Worm (Caenorhabditis elegans): ENCODE data around the gene arrd-12.

Gene arrd-12

ce11 chrII:13729416-13729815, 36.6 kb upstream of the arrd-12 start, which contains the start of gene Y54G9A.9:
Gene Y54G9A.9 (plus strand): TSS chrII:13729716.
- TF ChIP-seq scrt-1 (GFP tag; IDR thresholded peaks at IDR 0.05) (no peak), ceh-13 (GFP tag; optimal IDR thresholded peaks at IDR 0.05) (no peak), hnd-1 (tag; optimal IDR thresholded peaks at IDR 0.05) (no peak), hmg-4 (GFP tag; optimal IDR thresholded peaks at IDR 0.05) (no peak), hmbx-1 (tag; optimal IDR thresholded peaks at IDR 0.05) (no peak), aly-1 (tag; optimal IDR thresholded peaks at IDR 0.05) (no peak), ama-1 (optimal IDR thresholded peaks at IDR 0.05) (no peak), ceh-36 (tag; optimal IDR thresholded peaks at IDR 0.05) (no peak), flt-1 (GFP tag; IDR thresholded peaks at IDR 0.05) (no peak), tra-4 (tag; optimal IDR thresholded peaks at IDR 0.05) (no peak), sea-1 (GFP tag; conservative IDR thresholded peaks at IDR 0.05) (no peak), tbx-37 (GFP tag; conservative IDR thresholded peaks at IDR 0.05) (no peak), F13C5.2 (tag; optimal IDR thresholded peaks at IDR 0.05) (no peak), tbx-11 (GFP tag; IDR thresholded peaks at IDR 0.05) (no peak)

- TF ChIP-seq scrt-1 (GFP tag; IDR thresholded peaks at IDR 0.05) (no peak), hmbx-1 (tag; optimal IDR thresholded peaks at IDR 0.05) (no peak), flt-1 (GFP tag; IDR thresholded peaks at IDR 0.05) (no peak), sea-1 (GFP tag; conservative IDR thresholded peaks at IDR 0.05) (no peak), hnd-1 (tag; optimal IDR thresholded peaks at IDR 0.05) (no peak), ceh-13 (GFP tag; optimal IDR thresholded peaks at IDR 0.05) (no peak), F13C5.2 (tag; optimal IDR thresholded peaks at IDR 0.05) (no peak), aly-1 (tag; optimal IDR thresholded peaks at IDR 0.05) (no peak), B0310.2 (tag; optimal IDR thresholded peaks at IDR 0.05) (no peak), tbx-37 (GFP tag; conservative IDR thresholded peaks at IDR 0.05) (no peak)
Observed at ce11 chrII:13732146-13732545, 33.9 kb upstream of the arrd-12 start.

- TF ChIP-seq tbx-11 (GFP tag; IDR thresholded peaks at IDR 0.05) (no peak), hmg-4 (GFP tag; optimal IDR thresholded peaks at IDR 0.05) (no peak), tra-4 (tag; optimal IDR thresholded peaks at IDR 0.05) (no peak), ceh-13 (GFP tag; optimal IDR thresholded peaks at IDR 0.05) (no peak), flt-1 (GFP tag; IDR thresholded peaks at IDR 0.05) (no peak), ama-1 (optimal IDR thresholded peaks at IDR 0.05) (no peak), tbx-37 (GFP tag; conservative IDR thresholded peaks at IDR 0.05) (no peak), pes-1 (GFP tag; IDR thresholded peaks at IDR 0.05) (no peak), sea-1 (GFP tag; conservative IDR thresholded peaks at IDR 0.05) (no peak)
Observed at ce11 chrII:13732577-13732976, 33.5 kb upstream of the arrd-12 start.

- TF ChIP-seq ama-1 (optimal IDR thresholded peaks at IDR 0.05) = no peak
Observed at ce11 chrII:13736089-13736488, 30.0 kb upstream of the arrd-12 start, which contains the start of gene R06B9.5. Gene R06B9.5 (plus strand): TSS chrII:13736320.

- TF ChIP-seq aly-1 (tag; optimal IDR thresholded peaks at IDR 0.05) = no peak
- TF ChIP-seq tbx-11 (GFP tag; IDR thresholded peaks at IDR 0.05) = no peak
- peak; percentile 4 for TF ChIP-seq hmg-4 (GFP tag; optimal IDR thresholded peaks at IDR 0.05)
Observed at ce11 chrII:13736906-13737305, 29.1 kb upstream of the arrd-12 start.

ce11 chrII:13737751-13738525, 28.1 kb upstream of the arrd-12 start:
- TF ChIP-seq tra-4 (tag; optimal IDR thresholded peaks at IDR 0.05) (no peak), F13C5.2 (tag; optimal IDR thresholded peaks at IDR 0.05) (no peak), ceh-13 (GFP tag; optimal IDR thresholded peaks at IDR 0.05) (no peak), tbx-37 (GFP tag; conservative IDR thresholded peaks at IDR 0.05) (no peak), tbx-11 (GFP tag; IDR thresholded peaks at IDR 0.05) (no peak), B0310.2 (tag; optimal IDR thresholded peaks at IDR 0.05) (no peak), sea-1 (GFP tag; conservative IDR thresholded peaks at IDR 0.05) (0 out of 2 replicates have a peak, but pooled peaks have one; percentile 32)

ce11 chrII:13739423-13739822, 26.6 kb upstream of the arrd-12 start:
- TF ChIP-seq ceh-36 (tag; optimal IDR thresholded peaks at IDR 0.05) = peak; percentile 22
- TF ChIP-seq hmbx-1 (tag; optimal IDR thresholded peaks at IDR 0.05) = no peak

ce11 chrII:13741449-13741848, 24.6 kb upstream of the arrd-12 start, which contains the start of gene mig-14:
Gene mig-14 (plus strand): TSS chrII:13741738.
- TF ChIP-seq aly-1 (tag; optimal IDR thresholded peaks at IDR 0.05) (no peak), B0310.2 (tag; optimal IDR thresholded peaks at IDR 0.05) (no peak), F13C5.2 (tag; optimal IDR thresholded peaks at IDR 0.05) (no peak), ceh-13 (GFP tag; optimal IDR thresholded peaks at IDR 0.05) (no peak), ceh-36 (tag; optimal IDR thresholded peaks at IDR 0.05) (no peak), tbx-37 (GFP tag; conservative IDR thresholded peaks at IDR 0.05) (no peak), scrt-1 (GFP tag; IDR thresholded peaks at IDR 0.05) (no peak), tbx-11 (GFP tag; IDR thresholded peaks at IDR 0.05) (no peak), hmg-4 (GFP tag; optimal IDR thresholded peaks at IDR 0.05) (no peak), ets-7 (tag; optimal IDR thresholded peaks at IDR 0.05) (no peak)

ce11 chrII:13750128-13750527, 15.9 kb upstream of the arrd-12 start:
- TF ChIP-seq ceh-13 (GFP tag; optimal IDR thresholded peaks at IDR 0.05) = no peak
- TF ChIP-seq tbx-11 (GFP tag; IDR thresholded peaks at IDR 0.05) = no peak
- no peak for TF ChIP-seq F13C5.2 (tag; optimal IDR thresholded peaks at IDR 0.05)
- no peak for TF ChIP-seq scrt-1 (GFP tag; IDR thresholded peaks at IDR 0.05)
- TF ChIP-seq ceh-36 (tag; optimal IDR thresholded peaks at IDR 0.05) = no peak
- TF ChIP-seq B0310.2 (tag; optimal IDR thresholded peaks at IDR 0.05) = no peak
